Worm (Caenorhabditis elegans) whole organism, late embryonic: ENCODE measurements around the gene F16G10.10.

Source experiments
- C38D4.7 ChIP-seq: fragments of 200-800 bp; sonication (Bioruptor generic); optimal IDR thresholded peaks from 2 replicates; lab custom pipeline; 2018; ENCODE audit warnings: mild to moderate bottlenecking, missing genetic modification characterization, moderate library complexity, missing compliant biosample characterization
- F13H6.1 ChIP-seq: sonication (generic microtip); optimal IDR thresholded peaks from 2 replicates; lab custom pipeline; 2016; ENCODE audit warnings: missing genetic modification characterization, missing compliant biosample characterization
- K09A11.1 ChIP-seq: sonication (generic microtip); optimal IDR thresholded peaks from 2 replicates; lab custom pipeline; 2017; ENCODE audit warnings: antibody characterized with exemption, mild to moderate bottlenecking, missing genetic modification characterization, missing compliant biosample characterization; ENCODE audit not compliant: insufficient read depth
- ahr-1 ChIP-seq: sonication (generic microtip); optimal IDR thresholded peaks from 2 replicates; lab custom pipeline; 2016; ENCODE audit warnings: missing genetic modification characterization, missing compliant biosample characterization
- ceh-18 ChIP-seq: sonication (generic microtip); optimal IDR thresholded peaks from 2 replicates; lab custom pipeline; 2016; ENCODE audit warnings: missing genetic modification characterization, missing compliant biosample characterization
- ceh-19 ChIP-seq: fragments of 200-800 bp; sonication (Bioruptor generic); optimal IDR thresholded peaks from 2 replicates; lab custom pipeline; 2018; ENCODE audit warnings: mild to moderate bottlenecking, missing genetic modification characterization, missing compliant biosample characterization
- ceh-22 ChIP-seq: sonication (generic microtip); optimal IDR thresholded peaks from 2 replicates; lab custom pipeline; 2017; ENCODE audit warnings: missing biosample characterization, missing genetic modification characterization
- ceh-31 ChIP-seq: sonication (generic microtip); optimal IDR thresholded peaks from 2 replicates; lab custom pipeline; 2016; ENCODE audit warnings: missing genetic modification characterization, missing compliant biosample characterization
- ceh-34 ChIP-seq: sonication (generic microtip); optimal IDR thresholded peaks from 2 replicates; lab custom pipeline; 2016; ENCODE audit warnings: mild to moderate bottlenecking, missing genetic modification characterization, missing compliant biosample characterization
- ceh-9 ChIP-seq: sonication (generic microtip); optimal IDR thresholded peaks from 2 replicates; lab custom pipeline; 2016; ENCODE audit warnings: mild to moderate bottlenecking, missing genetic modification characterization, inconsistent platforms, missing compliant biosample characterization
- dmd-4 ChIP-seq: sonication (generic microtip); optimal IDR thresholded peaks from 2 replicates; lab custom pipeline; 2016; ENCODE audit warnings: borderline replicate concordance, missing genetic modification characterization, missing compliant biosample characterization
- elt-2 ChIP-seq: sonication (generic microtip); optimal IDR thresholded peaks from 2 replicates; lab custom pipeline; 2016; ENCODE audit warnings: missing genetic modification reagents, missing genetic modification characterization, missing compliant biosample characterization
- elt-4 ChIP-seq: sonication (generic microtip); optimal IDR thresholded peaks from 2 replicates; lab custom pipeline; 2016; ENCODE audit warnings: missing genetic modification characterization, missing compliant biosample characterization
- ets-4 ChIP-seq: sonication (generic microtip); optimal IDR thresholded peaks from 2 replicates; lab custom pipeline; 2016; ENCODE audit warnings: missing genetic modification characterization, missing compliant biosample characterization
- eyg-1 ChIP-seq: sonication (generic microtip); optimal IDR thresholded peaks from 2 replicates; lab custom pipeline; 2016; ENCODE audit warnings: missing genotype, missing genetic modification characterization, missing compliant biosample characterization
- fax-1 ChIP-seq: sonication (generic microtip); optimal IDR thresholded peaks from 2 replicates; lab custom pipeline; 2016; ENCODE audit warnings: missing genotype, missing genetic modification characterization, missing compliant biosample characterization
- fkh-10 ChIP-seq: fragments of 150-350 bp; optimal IDR thresholded peaks from 2 replicates; lab custom pipeline; 2014; ENCODE audit warnings: missing biosample characterization, missing genetic modification reagents, missing genetic modification characterization
- fkh-6 ChIP-seq: sonication (generic microtip); optimal IDR thresholded peaks from 2 replicates; lab custom pipeline; 2016; ENCODE audit warnings: missing genetic modification characterization, missing compliant biosample characterization
- hlh-30 ChIP-seq: sonication (generic microtip); optimal IDR thresholded peaks from 2 replicates; lab custom pipeline; 2017; ENCODE audit warnings: antibody characterized with exemption, missing genetic modification characterization, missing compliant biosample characterization; ENCODE audit not compliant: insufficient read depth
- hlh-8 ChIP-seq: sonication (generic microtip); optimal IDR thresholded peaks from 2 replicates; lab custom pipeline; 2016; ENCODE audit warnings: missing genotype, missing genetic modification characterization, missing compliant biosample characterization
- madf-2 ChIP-seq: sonication (generic microtip); optimal IDR thresholded peaks from 2 replicates; lab custom pipeline; 2017; ENCODE audit warnings: missing genetic modification characterization, missing compliant biosample characterization
- mec-3 ChIP-seq: sonication (generic microtip); optimal IDR thresholded peaks from 2 replicates; lab custom pipeline; 2016; ENCODE audit warnings: borderline replicate concordance, missing genetic modification characterization, missing compliant biosample characterization
- nfya-1 ChIP-seq: sonication (generic microtip); optimal IDR thresholded peaks from 2 replicates; lab custom pipeline; 2017; ENCODE audit warnings: missing genetic modification characterization, mild to moderate bottlenecking, missing compliant biosample characterization, antibody characterized with exemption, moderate library complexity
- nhr-232 ChIP-seq: sonication (generic microtip); optimal IDR thresholded peaks from 2 replicates; lab custom pipeline; 2016; ENCODE audit warnings: missing genetic modification characterization, missing compliant biosample characterization
- odd-2 ChIP-seq: sonication (generic microtip); optimal IDR thresholded peaks from 2 replicates; lab custom pipeline; 2017; ENCODE audit warnings: antibody characterized with exemption, mild to moderate bottlenecking, missing genetic modification characterization, missing compliant biosample characterization
- pax-1 ChIP-seq: fragments of 150-350 bp; optimal IDR thresholded peaks from 2 replicates; lab custom pipeline; 2014; ENCODE audit warnings: missing biosample characterization, missing genetic modification characterization
- pha-2 ChIP-seq: sonication (generic microtip); optimal IDR thresholded peaks from 2 replicates; lab custom pipeline; 2017; ENCODE audit warnings: mild to moderate bottlenecking, missing genetic modification characterization, missing compliant biosample characterization
- pqm-1 ChIP-seq: sonication (generic microtip); optimal IDR thresholded peaks from 2 replicates; lab custom pipeline; 2016; ENCODE audit warnings: missing genetic modification characterization, missing compliant biosample characterization
- pros-1 ChIP-seq: fragments of 150-350 bp; optimal IDR thresholded peaks from 2 replicates; lab custom pipeline; 2014; ENCODE audit warnings: missing biosample characterization, missing genetic modification reagents, missing genetic modification characterization
- ref-2 ChIP-seq: sonication (generic microtip); optimal IDR thresholded peaks from 2 replicates; lab custom pipeline; 2016; ENCODE audit warnings: missing genetic modification characterization, missing compliant biosample characterization
- rnt-1 ChIP-seq: sonication (generic microtip); optimal IDR thresholded peaks from 2 replicates; lab custom pipeline; 2016; ENCODE audit warnings: missing genetic modification characterization, missing compliant biosample characterization
- sox-4 ChIP-seq: sonication (generic microtip); optimal IDR thresholded peaks from 2 replicates; lab custom pipeline; 2017; ENCODE audit warnings: mild to moderate bottlenecking, missing genetic modification characterization, inconsistent platforms, missing compliant biosample characterization
- syd-9 ChIP-seq: sonication (generic microtip); optimal IDR thresholded peaks from 2 replicates; lab custom pipeline; 2016; ENCODE audit warnings: mild to moderate bottlenecking, missing genetic modification characterization, moderate library complexity, missing compliant biosample characterization
- tbx-7 ChIP-seq: sonication (generic microtip); optimal IDR thresholded peaks from 2 replicates; lab custom pipeline; 2016; ENCODE audit warnings: missing genotype, missing genetic modification characterization, missing compliant biosample characterization
- ttx-3 ChIP-seq: sonication (generic microtip); optimal IDR thresholded peaks from 2 replicates; lab custom pipeline; 2016; ENCODE audit warnings: missing genetic modification reagents, missing genetic modification characterization, missing compliant biosample characterization
- unc-55 ChIP-seq: sonication (generic microtip); optimal IDR thresholded peaks from 2 replicates; lab custom pipeline; 2017; ENCODE audit warnings: missing biosample characterization, missing genetic modification reagents, missing genetic modification characterization
- unc-86 ChIP-seq: sonication (generic microtip); optimal IDR thresholded peaks from 2 replicates; lab custom pipeline; 2016; ENCODE audit warnings: missing genetic modification characterization, missing compliant biosample characterization
- ztf-16 ChIP-seq: sonication (generic microtip); optimal IDR thresholded peaks from 2 replicates; lab custom pipeline; 2017; ENCODE audit warnings: missing genetic modification characterization, missing compliant biosample characterization

F16G10.10 gene

ce11 chrII:2390884-2391283, at the start of gene F16G10.10:
F16G10.10 (minus strand) TSS chrII:2390984.
- TF ChIP-seq hlh-8 = no peak
- no peak for TF ChIP-seq tbx-7 (tag; lab: Kevin White, UChicago)
- TF ChIP-seq ceh-18 (tag; lab: Kevin White, UChicago) = no peak
- TF ChIP-seq ahr-1 (tag; lab: Kevin White, UChicago) = no peak
- TF ChIP-seq unc-55 (GFP tag; lab: Kevin White, UChicago) = no peak
- no peak for TF ChIP-seq ceh-22
- TF ChIP-seq pros-1 (tag; lab: Kevin White, UChicago) = no peak
- TF ChIP-seq dmd-4 = no peak

- TF ChIP-seq madf-2 (no peak), ztf-16 (tag; lab: Kevin White, UChicago) (no peak), ceh-31 (tag; lab: Kevin White, UChicago) (no peak)
- TF ChIP-seq, all 69 proteins: peak for 0
These were observed 49.5 kb upstream of the F16G10.10 start for ce11 chrII:2440312-2440711.

ce11 chrII:2438944-2439343, 48.2 kb upstream of the F16G10.10 start:
- no peak for TF ChIP-seq hlh-30 (tag; lab: Kevin White, UChicago)
- TF ChIP-seq ceh-9 (tag; lab: Kevin White, UChicago) = no peak
- no peak for TF ChIP-seq ceh-19 (GFP tag; lab: Kevin White, UChicago)
- TF ChIP-seq fkh-10 (GFP tag; lab: Kevin White, UChicago) = no peak
- no peak for TF ChIP-seq F13H6.1 (tag; lab: Kevin White, UChicago)
- no peak for TF ChIP-seq pax-1 (tag; lab: Kevin White, UChicago)
- no peak for TF ChIP-seq unc-55 (GFP tag; lab: Kevin White, UChicago)
- no peak for TF ChIP-seq pha-2 (tag; lab: Kevin White, UChicago)
- no peak for TF ChIP-seq C38D4.7 (GFP tag; lab: Kevin White, UChicago)
- no peak for TF ChIP-seq elt-4
- no peak for TF ChIP-seq ceh-22
- TF ChIP-seq ceh-34 = no peak
- TF ChIP-seq pqm-1 = no peak

- no peak for TF ChIP-seq ttx-3 (tag; lab: Kevin White, UChicago)
- no peak for TF ChIP-seq mec-3 (tag; lab: Kevin White, UChicago)
- no peak for TF ChIP-seq C38D4.7 (GFP tag; lab: Kevin White, UChicago)
- TF ChIP-seq elt-2 (tag; lab: Kevin White, UChicago) = peak; percentile 11
- no peak for TF ChIP-seq ztf-16 (tag; lab: Kevin White, UChicago)
- TF ChIP-seq syd-9 (tag; lab: Kevin White, UChicago) = no peak
- TF ChIP-seq sox-4 (tag; lab: Kevin White, UChicago) = no peak
These were observed 47.4 kb upstream of the F16G10.10 start for ce11 chrII:2438180-2438579.

ce11 chrII:2436757-2437156, 46.0 kb upstream of the F16G10.10 start:
- TF ChIP-seq ceh-9 (tag; lab: Kevin White, UChicago) (no peak), rnt-1 (peak; percentile 95), ets-4 (tag; lab: Kevin White, UChicago) (no peak)

DNA sequence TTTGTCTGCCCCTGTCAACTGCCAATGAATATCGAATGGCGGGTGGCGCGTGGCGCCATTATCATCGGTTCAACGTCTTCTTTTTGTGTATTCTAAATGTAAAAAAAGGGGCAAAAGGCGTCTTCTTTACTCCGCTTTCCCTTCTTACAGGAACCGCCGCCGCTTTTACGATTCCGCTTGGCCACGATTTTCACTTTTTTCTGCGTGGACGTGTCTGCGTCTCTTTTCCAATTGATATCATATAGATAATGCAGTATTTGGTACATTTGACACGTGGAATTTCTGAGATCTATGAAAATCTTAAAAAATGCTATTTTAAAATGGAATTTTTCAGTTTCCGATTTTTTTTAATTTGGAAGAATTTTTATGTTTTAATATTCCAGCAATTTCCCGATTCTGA, 44.8 kb upstream of the F16G10.10 start:
- no peak for TF ChIP-seq syd-9 (tag; lab: Kevin White, UChicago)
- no peak for TF ChIP-seq ceh-22
- no peak for TF ChIP-seq elt-2 (tag; lab: Kevin White, UChicago)
- no peak for TF ChIP-seq eyg-1 (tag; lab: Kevin White, UChicago)
- TF ChIP-seq ceh-18 (tag; lab: Kevin White, UChicago) = no peak
- TF ChIP-seq odd-2 (tag; lab: Kevin White, UChicago) = no peak
- TF ChIP-seq nfya-1 = no peak
- no peak for TF ChIP-seq elt-4
- TF ChIP-seq fkh-6 (tag; lab: Kevin White, UChicago) = no peak
- no peak for TF ChIP-seq nhr-232 (tag; lab: Kevin White, UChicago)
- no peak for TF ChIP-seq ceh-9 (tag; lab: Kevin White, UChicago)
- no peak for TF ChIP-seq unc-55 (GFP tag; lab: Kevin White, UChicago)
- TF ChIP-seq unc-86 = no peak
- TF ChIP-seq fax-1 (tag; lab: Kevin White, UChicago) = no peak
- TF ChIP-seq K09A11.1 (tag; lab: Kevin White, UChicago) = no peak
- no peak for TF ChIP-seq C38D4.7 (GFP tag; lab: Kevin White, UChicago)
- no peak for TF ChIP-seq rnt-1
- TF ChIP-seq madf-2 = no peak
- TF ChIP-seq ahr-1 (tag; lab: Kevin White, UChicago) = no peak
- no peak for TF ChIP-seq ref-2
